Fruit fly (Drosophila melanogaster): ENCODE data around the gene Polr1C.

Gene Polr1C

DNA sequence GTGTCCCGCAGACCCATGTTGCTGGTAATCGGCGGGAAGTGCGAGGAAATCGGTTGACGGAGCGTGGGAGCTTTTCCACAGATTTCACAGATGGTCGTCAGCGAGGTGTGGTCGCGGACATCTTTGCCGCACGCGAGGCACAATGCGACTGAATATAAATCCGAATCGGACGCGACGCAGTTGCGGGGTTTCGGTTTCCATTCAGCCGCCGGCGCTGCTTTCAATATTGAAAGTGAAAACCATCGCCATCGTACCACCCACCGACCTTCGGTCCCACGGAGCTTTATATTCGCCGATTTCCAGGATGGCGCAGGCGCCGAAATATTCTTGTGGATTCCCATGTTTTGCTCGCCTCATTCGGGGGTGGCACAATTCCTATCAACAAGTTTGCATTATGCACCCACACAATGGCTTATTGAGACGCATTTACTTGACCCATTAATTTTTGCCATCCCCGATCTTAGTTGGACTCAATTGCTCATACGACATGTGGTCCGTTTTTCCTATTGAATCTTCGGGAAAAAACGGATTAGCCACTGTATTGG lies 32.4 kb upstream of the Polr1C start, which contains the start of gene hoe2:
Gene hoe2, minus strand, starts transcription at position 126 of the 545 bp plus-strand sequence.
- TF ChIP-seq CG10669 (GFP tag; optimal IDR thresholded peaks at IDR 0.05) (no peak), fd85E (GFP tag; optimal IDR thresholded peaks at IDR 0.05) (no peak), Blimp-1 (GFP tag; optimal IDR thresholded peaks at IDR 0.05) (no peak), esn (GFP tag; optimal IDR thresholded peaks at IDR 0.05) (no peak), CG1621 (tag; optimal IDR thresholded peaks at IDR 0.05) (no peak), Eip78C (GFP tag) (no peak), ss (GFP tag; optimal IDR thresholded peaks at IDR 0.05) (no peak), Sox102F (GFP tag; optimal IDR thresholded peaks at IDR 0.05) (no peak), svp (GFP tag) (no peak), Sox15 (GFP tag; optimal IDR thresholded peaks at IDR 0.05) (no peak), CG16779 (tag; optimal IDR thresholded peaks at IDR 0.05) (no peak), salr (GFP tag; optimal IDR thresholded peaks at IDR 0.05) (no peak), CG11294 (GFP tag; IDR thresholded peaks at IDR 0.05) (no peak), Ets21C (GFP tag; optimal IDR thresholded peaks at IDR 0.05) (no peak), Met (GFP tag; optimal IDR thresholded peaks at IDR 0.05) (no peak), CG31627 (GFP tag; optimal IDR thresholded peaks at IDR 0.05) (no peak), CG32006 (GFP tag; optimal IDR thresholded peaks at IDR 0.05) (no peak), Gug (GFP tag; IDR thresholded peaks at IDR 0.05) (no peak), CG3919 (GFP tag; optimal IDR thresholded peaks at IDR 0.05) (no peak)

DNA sequence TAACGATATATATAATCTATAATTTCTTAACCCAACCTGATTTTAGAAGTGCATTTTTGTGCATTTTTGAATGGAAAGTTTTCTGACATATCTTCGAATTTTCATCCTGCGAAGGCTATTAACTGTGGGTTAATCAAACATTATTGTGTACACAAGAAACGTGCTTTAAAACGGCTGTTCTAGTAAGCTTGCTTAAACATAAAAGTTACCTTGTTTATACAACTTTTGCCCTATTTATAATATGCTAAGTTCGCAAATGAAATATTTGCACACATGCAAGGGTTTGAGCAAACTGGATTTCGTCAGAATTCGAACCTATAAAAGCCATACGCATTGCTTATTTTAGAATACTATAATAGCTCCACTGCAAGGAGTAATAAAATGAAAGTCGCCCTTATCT lies 31.7 kb upstream of the Polr1C start, which contains the start of gene Sgs1:
Gene Sgs1, plus strand, starts transcription at position 350 of the 400 bp plus-strand sequence.
- TF ChIP-seq eg (GFP tag; IDR thresholded peaks at IDR 0.05) (no peak), vri (GFP tag; optimal IDR thresholded peaks at IDR 0.05) (peak; percentile 8)

DNA sequence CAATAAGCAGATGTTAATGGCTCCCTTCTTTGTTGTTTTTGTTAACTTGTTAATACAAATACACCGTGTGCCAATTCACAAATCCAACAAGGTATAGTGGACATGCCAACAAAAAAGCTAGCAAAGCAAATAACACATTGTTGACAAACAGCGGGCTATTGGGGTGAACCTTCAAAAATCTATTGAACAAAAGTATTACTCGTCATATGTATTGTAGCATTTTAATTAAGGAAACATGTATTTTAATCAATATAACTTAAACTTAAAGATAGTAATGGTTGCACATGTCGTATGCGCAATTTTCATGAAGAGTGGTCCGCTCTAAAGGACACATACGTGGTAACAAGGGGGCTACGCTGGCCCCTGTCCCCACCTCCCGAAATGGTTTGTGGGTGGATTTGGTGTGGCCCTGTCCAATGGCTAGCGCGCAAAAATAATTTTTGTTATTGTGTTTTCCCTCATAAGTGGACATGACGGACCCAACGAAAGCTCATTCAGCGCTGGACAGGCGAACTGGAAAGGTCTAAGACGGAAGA lies 26.5 kb upstream of the Polr1C start, which contains the start of gene synr:
Gene synr, plus strand, starts transcription at position 486 of the 536 bp plus-strand sequence.
- TF ChIP-seq Sox14 (GFP tag; optimal IDR thresholded peaks at IDR 0.05) (no peak), eg (GFP tag; IDR thresholded peaks at IDR 0.05) (no peak), ss (GFP tag; optimal IDR thresholded peaks at IDR 0.05) (no peak), lz (GFP tag; optimal IDR thresholded peaks at IDR 0.05) (no peak), Hr39 (GFP tag; optimal IDR thresholded peaks at IDR 0.05) (no peak), net (GFP tag; optimal IDR thresholded peaks at IDR 0.05) (no peak), Sox102F (GFP tag; optimal IDR thresholded peaks at IDR 0.05) (no peak), CG10669 (GFP tag; optimal IDR thresholded peaks at IDR 0.05) (no peak), CG34406 (GFP tag; optimal IDR thresholded peaks at IDR 0.05) (no peak), spab (GFP tag; optimal IDR thresholded peaks at IDR 0.05) (no peak), Sox15 (GFP tag; optimal IDR thresholded peaks at IDR 0.05) (no peak)

DNA sequence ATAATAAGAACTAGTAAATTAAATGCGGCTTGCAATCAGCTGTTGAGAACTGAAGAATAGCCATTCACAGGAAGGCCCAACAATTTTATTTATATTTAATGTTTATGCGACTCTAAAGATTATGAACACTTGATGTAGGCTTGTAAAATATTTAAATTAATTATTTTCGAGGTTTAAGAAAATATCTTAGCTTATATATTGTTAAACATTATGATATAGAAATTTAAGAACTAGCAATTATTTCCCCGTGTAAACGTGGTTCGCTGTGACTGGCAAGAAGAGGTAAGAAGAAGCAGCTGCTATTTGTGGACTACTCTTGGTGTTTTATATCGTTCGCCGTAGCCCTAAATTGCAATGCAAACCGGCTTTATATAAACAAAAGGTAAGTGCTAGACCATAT lies 23.5 kb upstream of the Polr1C start, which contains the start of the genes mRpL24 and betaggt-I:
Gene mRpL24, minus strand, starts transcription at position 62 of the 400 bp plus-strand sequence.
Gene betaggt-I, plus strand, starts transcription at position 280 of the 400 bp plus-strand sequence.
- TF ChIP-seq CG11762 (GFP tag; optimal IDR thresholded peaks at IDR 0.05; ENCODE audit: insufficient read depth), result peak; percentile 89
- TF ChIP-seq Eip75B (GFP tag; optimal IDR thresholded peaks at IDR 0.05), result peak; percentile 94
- peak in 1 of 2 experiments; percentile 94 for TF ChIP-seq salr (GFP tag; optimal IDR thresholded peaks at IDR 0.05)
- no peak for TF ChIP-seq Hr38 (GFP tag; optimal IDR thresholded peaks at IDR 0.05)
- peak; percentile 93 for TF ChIP-seq dac (GFP tag; optimal IDR thresholded peaks at IDR 0.05)
- peak; percentile 99 for TF ChIP-seq CG3032 (tag; optimal IDR thresholded peaks at IDR 0.05)
- TF ChIP-seq Sox102F (GFP tag; optimal IDR thresholded peaks at IDR 0.05), result peak; percentile 92
- TF ChIP-seq lz (GFP tag; optimal IDR thresholded peaks at IDR 0.05), result peak; percentile 97
- TF ChIP-seq CG6808 (GFP tag; optimal IDR thresholded peaks at IDR 0.05), result peak; percentile 90
- TF ChIP-seq fd85E (GFP tag; optimal IDR thresholded peaks at IDR 0.05), result peak; percentile 28
- peak; percentile 92 for TF ChIP-seq spab (GFP tag; optimal IDR thresholded peaks at IDR 0.05)
- peak; percentile 95 for TF ChIP-seq Smox (GFP tag; optimal IDR thresholded peaks at IDR 0.05)
- peak; percentile 96 for TF ChIP-seq net (GFP tag; optimal IDR thresholded peaks at IDR 0.05)
- peak; percentile 89 for TF ChIP-seq CG8319 (GFP tag; optimal IDR thresholded peaks at IDR 0.05)
- peak; percentile 95 for TF ChIP-seq CG8119 (GFP tag; IDR thresholded peaks at IDR 0.05)
- TF ChIP-seq pdm3 (GFP tag; optimal IDR thresholded peaks at IDR 0.05), result peak; percentile 97
- peak; percentile 96 for TF ChIP-seq topi (GFP tag; optimal IDR thresholded peaks at IDR 0.05)
- TF ChIP-seq ss (GFP tag; optimal IDR thresholded peaks at IDR 0.05), result peak; percentile 89 to 94
- TF ChIP-seq CG8632 (GFP tag; optimal IDR thresholded peaks at IDR 0.05), result peak; percentile 96
- peak; percentile 99 for TF ChIP-seq Eip78C (GFP tag)
- TF ChIP-seq cyc (GFP tag; optimal IDR thresholded peaks at IDR 0.05), result peak; percentile 95
- TF ChIP-seq CG31627 (GFP tag; optimal IDR thresholded peaks at IDR 0.05), result peak; percentile 95
- peak; percentile 98 for TF ChIP-seq Ets96B (tag; optimal IDR thresholded peaks at IDR 0.05)
- TF ChIP-seq Gug (GFP tag; IDR thresholded peaks at IDR 0.05), result peak; percentile 98
- peak; percentile 87 for TF ChIP-seq Blimp-1 (GFP tag; optimal IDR thresholded peaks at IDR 0.05)
- peak; percentile 90 for TF ChIP-seq CG16779 (tag; optimal IDR thresholded peaks at IDR 0.05)
- TF ChIP-seq CG3919 (GFP tag; optimal IDR thresholded peaks at IDR 0.05), result peak; percentile 97
- peak; percentile 94 for TF ChIP-seq Lpt (GFP tag; optimal IDR thresholded peaks at IDR 0.05)
- peak; percentile 98 for TF ChIP-seq CG6163 (GFP tag; IDR thresholded peaks at IDR 0.05)
